Worm (Caenorhabditis elegans): ENCODE data around the gene klp-17.

DNA sequence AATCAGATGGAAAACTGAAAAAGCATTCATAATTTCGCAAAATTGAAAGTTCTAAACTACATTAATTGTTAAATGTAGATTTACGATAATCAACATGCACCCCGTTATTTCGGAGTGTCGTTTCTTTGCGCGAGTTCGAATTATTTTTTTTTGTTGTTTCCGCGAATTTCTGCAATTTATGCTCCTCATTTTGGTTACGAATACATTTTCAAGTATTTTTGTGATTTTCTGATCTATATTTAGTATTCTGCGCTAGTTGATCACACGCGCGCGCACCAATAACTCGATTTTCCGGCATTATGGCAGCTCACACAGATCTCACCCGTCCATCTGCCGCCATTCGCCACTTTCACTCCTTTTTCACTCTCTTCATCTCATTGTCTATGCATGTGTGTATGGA is 27.2 kb downstream of the klp-17 start, which contains the start of gene VW02B12L.2:
- TF ChIP-seq ceh-48 (tag; optimal IDR thresholded peaks at IDR 0.05) = no peak
- TF ChIP-seq sox-2 (GFP tag; IDR thresholded peaks at IDR 0.05) = no peak
- no peak for TF ChIP-seq pqm-1 (tag; optimal IDR thresholded peaks at IDR 0.05)
- no peak for TF ChIP-seq C38D4.7 (GFP tag; optimal IDR thresholded peaks at IDR 0.05)
- no peak for TF ChIP-seq sdc-2 (tag; optimal IDR thresholded peaks at IDR 0.05)
- no peak for TF ChIP-seq pat-9 (tag; optimal IDR thresholded peaks at IDR 0.05)

Measured in whole organism, late embryonic.